Fruit fly (Drosophila melanogaster) whole organism, prepupa: Measurements from ENCODE around the gene CG14312.
A peak's percentile ranks its signal among the peaks of the same experiment; 100 is the strongest.

Source experiments
- CG10631 ChIP-seq: fragments of 200-800 bp; sonication (Bioruptor generic); optimal IDR thresholded peaks from 2 replicates; lab custom pipeline; 2016; ENCODE audit warnings: missing biosample characterization, missing genetic modification characterization
- CG11294 ChIP-seq: fragments of 200-800 bp; sonication (Bioruptor generic); IDR thresholded peaks from 2 replicates; pipeline ENCODE4 v1.3.6; 2022; ENCODE audit warnings: missing biosample characterization, missing genetic modification characterization
- CG11762 ChIP-seq: fragments of 200-800 bp; sonication (Bioruptor generic); optimal IDR thresholded peaks from 3 replicates; lab custom pipeline; 2016; ENCODE audit warnings: missing biosample characterization, missing genetic modification characterization; ENCODE audit not compliant: insufficient read depth
- CG15336 ChIP-seq: fragments of 200-800 bp; sonication (Bioruptor generic); IDR thresholded peaks from 2 replicates; pipeline ENCODE4 v1.3.6; 2022; ENCODE audit warnings: missing biosample characterization, missing genetic modification characterization
- CG16779 ChIP-seq: fragments of 200-800 bp; sonication (Bioruptor generic); optimal IDR thresholded peaks from 3 replicates; lab custom pipeline; 2017; ENCODE audit warnings: missing biosample characterization, mild to moderate bottlenecking, missing genetic modification characterization
- CG3032 ChIP-seq: fragments of 200-800 bp; optimal IDR thresholded peaks from 2 replicates; lab custom pipeline; 2019; ENCODE audit warnings: missing biosample characterization, mild to moderate bottlenecking, missing genetic modification characterization, moderate library complexity
- CG31627 ChIP-seq: fragments of 200-800 bp; sonication (Bioruptor generic); optimal IDR thresholded peaks from 3 replicates; lab custom pipeline; 2016; ENCODE audit warnings: missing biosample characterization, missing genetic modification characterization
- CG32006 ChIP-seq: fragments of 200-800 bp; sonication (Bioruptor generic); optimal IDR thresholded peaks from 3 replicates; lab custom pipeline; 2017; ENCODE audit warnings: missing biosample characterization, mild to moderate bottlenecking, missing genetic modification characterization
- CG34406 ChIP-seq: fragments of 200-800 bp; sonication (Bioruptor generic); optimal IDR thresholded peaks from 3 replicates; lab custom pipeline; 2016; ENCODE audit warnings: missing biosample characterization, missing genetic modification characterization
- CG3919 ChIP-seq: fragments of 200-800 bp; sonication (Bioruptor generic); optimal IDR thresholded peaks from 3 replicates; lab custom pipeline; 2016; ENCODE audit warnings: missing biosample characterization, missing genetic modification characterization
- CG6808 ChIP-seq: fragments of 200-800 bp; sonication (Bioruptor generic); optimal IDR thresholded peaks from 3 replicates; lab custom pipeline; 2017; ENCODE audit warnings: missing biosample characterization, missing genetic modification characterization, mild to moderate bottlenecking, moderate library complexity, missing genetic modification reagents
- CG6854 ChIP-seq: fragments of 200-800 bp; sonication (Bioruptor generic); optimal IDR thresholded peaks from 2 replicates; lab custom pipeline; 2017; ENCODE audit warnings: missing biosample characterization, mild to moderate bottlenecking, missing genetic modification characterization
- CG8119 ChIP-seq: fragments of 200-800 bp; sonication (Bioruptor generic); IDR thresholded peaks from 3 replicates; pipeline ENCODE4 v1.3.6; 2022; ENCODE audit warnings: missing biosample characterization, missing genetic modification characterization
- CG8319 ChIP-seq: fragments of 200-800 bp; sonication (Bioruptor generic); optimal IDR thresholded peaks from 3 replicates; lab custom pipeline; 2016; ENCODE audit warnings: missing biosample characterization, missing genetic modification characterization
- CG8632 ChIP-seq: fragments of 200-800 bp; sonication (Bioruptor generic); optimal IDR thresholded peaks from 3 replicates; lab custom pipeline; 2016; ENCODE audit warnings: missing biosample characterization, missing genetic modification characterization
- Eip93F ChIP-seq: fragments of 200-800 bp; sonication (Bioruptor generic); optimal IDR thresholded peaks from 2 replicates; lab custom pipeline; 2016; ENCODE audit warnings: missing biosample characterization, mild to moderate bottlenecking, missing genetic modification characterization
- Gug ChIP-seq: fragments of 200-800 bp; sonication (Bioruptor generic); IDR thresholded peaks from 2 replicates; pipeline ENCODE4 v1.3.6; 2022; ENCODE audit warnings: missing biosample characterization, missing genetic modification characterization
- Hr4 ChIP-seq: fragments of 200-800 bp; sonication (Bioruptor generic); optimal IDR thresholded peaks from 3 replicates; lab custom pipeline; 2016; ENCODE audit warnings: missing biosample characterization, missing genetic modification characterization
- Smox ChIP-seq: fragments of 200-800 bp; sonication (Bioruptor generic); optimal IDR thresholded peaks from 3 replicates; lab custom pipeline; 2016; ENCODE audit warnings: missing biosample characterization, missing genetic modification characterization
- Sox15 ChIP-seq: fragments of 200-800 bp; sonication (Bioruptor generic); optimal IDR thresholded peaks from 3 replicates; lab custom pipeline; 2016; ENCODE audit warnings: missing biosample characterization, missing genetic modification characterization
- achi ChIP-seq: fragments of 200-800 bp; sonication (Bioruptor generic); optimal IDR thresholded peaks from 3 replicates; lab custom pipeline; 2016; ENCODE audit warnings: missing biosample characterization, missing genetic modification characterization
- acj6 ChIP-seq: fragments of 200-800 bp; sonication (Bioruptor generic); optimal IDR thresholded peaks from 3 replicates; lab custom pipeline; 2016; ENCODE audit warnings: missing biosample characterization, missing genetic modification characterization
- cyc ChIP-seq: fragments of 200-800 bp; sonication (Bioruptor generic); optimal IDR thresholded peaks from 3 replicates; lab custom pipeline; 2016; ENCODE audit warnings: missing biosample characterization, missing genetic modification characterization
- esn ChIP-seq: fragments of 200-800 bp; sonication (Bioruptor generic); optimal IDR thresholded peaks from 2 replicates; lab custom pipeline; 2016; ENCODE audit warnings: missing biosample characterization, mild to moderate bottlenecking, missing genetic modification characterization, moderate library complexity
- fd59A ChIP-seq: fragments of 200-800 bp; sonication (Bioruptor generic); optimal IDR thresholded peaks from 2 replicates; lab custom pipeline; 2017; ENCODE audit warnings: missing biosample characterization, mild to moderate bottlenecking, missing genetic modification characterization, missing genetic modification reagents
- fd85E ChIP-seq: fragments of 200-800 bp; sonication (Bioruptor generic); optimal IDR thresholded peaks from 3 replicates; lab custom pipeline; 2016; ENCODE audit warnings: missing biosample characterization, missing genetic modification characterization
- net ChIP-seq: fragments of 200-800 bp; sonication (Bioruptor generic); optimal IDR thresholded peaks from 3 replicates; lab custom pipeline; 2016; ENCODE audit warnings: missing biosample characterization, missing genetic modification characterization
- svp ChIP-seq: fragments of 200-800 bp; sonication (Bioruptor generic); peaks from one replicate; lab custom pipeline; 2016; ENCODE audit warnings: missing biosample characterization, missing genetic modification characterization
- vri ChIP-seq: fragments of 200-800 bp; sonication (Bioruptor generic); optimal IDR thresholded peaks from 3 replicates; lab custom pipeline; 2016; ENCODE audit warnings: missing biosample characterization, mild to moderate bottlenecking, missing genetic modification characterization

CG14312 gene

dm6 chr3R:18291831-18292230 is 8.5 kb upstream of the CG14312 start:
- no peak for TF ChIP-seq esn (GFP tag; lab: Kevin White, UChicago)
- TF ChIP-seq CG16779 (tag; lab: Kevin White, UChicago): no peak
- peak; percentile 69 for TF ChIP-seq svp (GFP tag; lab: Kevin White, UChicago)
- no peak for TF ChIP-seq CG6808
- no peak for TF ChIP-seq CG8632 (GFP tag; lab: Kevin White, UChicago)
- no peak for TF ChIP-seq acj6

dm6 chr3R:18288677-18289076 is 5.3 kb upstream of the CG14312 start, which contains the start of gene CG7131:
Gene CG7131, minus strand, starts transcription at chr3R:18288777.
- TF ChIP-seq achi (GFP tag; lab: Kevin White, UChicago) (no peak), fd59A (GFP tag; lab: Kevin White, UChicago) (no peak), svp (GFP tag; lab: Kevin White, UChicago) (no peak), Hr4 (GFP tag; lab: Kevin White, UChicago) (no peak), Eip93F (GFP tag; lab: Kevin White, UChicago) (no peak), net (no peak), CG10631 (GFP tag; lab: Kevin White, UChicago) (no peak), CG34406 (GFP tag; lab: Kevin White, UChicago) (no peak), CG11294 (GFP tag; lab: Robert Waterston, UW) (no peak), Sox15 (GFP tag; lab: Kevin White, UChicago) (no peak), CG8319 (GFP tag; lab: Kevin White, UChicago) (no peak), acj6 (no peak), cyc (GFP tag; lab: Kevin White, UChicago) (no peak), Gug (GFP tag; lab: Robert Waterston, UW) (no peak)
- TF ChIP-seq, all 60 proteins: peak for 0

- no peak for TF ChIP-seq CG10631 (GFP tag; lab: Kevin White, UChicago)
- no peak for TF ChIP-seq CG32006
- no peak for TF ChIP-seq CG11762 (GFP tag; lab: Kevin White, UChicago)
- TF ChIP-seq CG3032: no peak
- no peak for TF ChIP-seq Hr4 (GFP tag; lab: Kevin White, UChicago)
- no peak for TF ChIP-seq fd85E (GFP tag; lab: Kevin White, UChicago)
- peak; percentile 17 for TF ChIP-seq vri (GFP tag; lab: Kevin White, UChicago)
- TF ChIP-seq Eip93F (GFP tag; lab: Kevin White, UChicago): peak; percentile 2
- TF ChIP-seq CG8632 (GFP tag; lab: Kevin White, UChicago): no peak
These were observed 2.4 kb downstream of the CG14312 start for dm6 chr3R:18280866-18281473.

- TF ChIP-seq CG15336 (GFP tag; lab: Robert Waterston, UW): no peak
- TF ChIP-seq CG31627 (GFP tag; lab: Kevin White, UChicago): no peak
These were observed 3.2 kb downstream of the CG14312 start for dm6 chr3R:18280133-18280532.

dm6 chr3R:18279494-18279893 is 3.8 kb downstream of the CG14312 start, which contains the start of gene CG7142:
Gene CG7142, minus strand, starts transcription at chr3R:18279522.
- TF ChIP-seq vri (GFP tag; lab: Kevin White, UChicago): peak; percentile 72
- no peak for TF ChIP-seq cyc (GFP tag; lab: Kevin White, UChicago)
- peak; percentile 25 for TF ChIP-seq CG31627 (GFP tag; lab: Kevin White, UChicago)
- TF ChIP-seq CG8119 (GFP tag; lab: Robert Waterston, UW): no peak
- no peak for TF ChIP-seq CG6854 (GFP tag; lab: Kevin White, UChicago)
- TF ChIP-seq esn (GFP tag; lab: Kevin White, UChicago): peak; percentile 36
- peak; percentile 24 for TF ChIP-seq Eip93F (GFP tag; lab: Kevin White, UChicago)
- TF ChIP-seq CG3919 (GFP tag; lab: Kevin White, UChicago): no peak
- peak; percentile 94 for TF ChIP-seq svp (GFP tag; lab: Kevin White, UChicago)

- TF ChIP-seq Smox (GFP tag; lab: Kevin White, UChicago) (no peak), vri (GFP tag; lab: Kevin White, UChicago) (peak; percentile 67), svp (GFP tag; lab: Kevin White, UChicago) (no peak)
- TF ChIP-seq, all 60 proteins: peak for 1
These were observed 5.9 kb downstream of the CG14312 start for dm6 chr3R:18277406-18277805.
